Worm (Caenorhabditis elegans) whole organism, L4 larva: ENCODE results near the gene F40F11.3.

Source experiments
- aha-1 ChIP-seq: fragments of 150-350 bp; peaks from one replicate; lab custom pipeline; 2014; ENCODE audit warnings: missing biosample characterization, missing genetic modification characterization
- ceh-82 ChIP-seq: sonication (generic microtip); optimal IDR thresholded peaks from 2 replicates; lab custom pipeline; 2017; ENCODE audit warnings: missing biosample characterization, missing genetic modification characterization
- fos-1 ChIP-seq: fragments of 150-350 bp; optimal IDR thresholded peaks from 2 replicates; lab custom pipeline; 2014; ENCODE audit warnings: missing biosample characterization, missing genetic modification characterization
- lin-29 ChIP-seq: fragments of 200-800 bp; sonication (Bioruptor generic); IDR thresholded peaks from 2 replicates; pipeline ENCODE4 v1.3.6; 2022; ENCODE audit warnings: missing genetic modification reagents, missing genetic modification characterization, missing compliant biosample characterization
- nhr-28 ChIP-seq: fragments of 150-350 bp; optimal IDR thresholded peaks from 2 replicates; lab custom pipeline; 2014; ENCODE audit warnings: missing biosample characterization, missing genetic modification characterization
- nhr-76 ChIP-seq: fragments of 150-350 bp; optimal IDR thresholded peaks from 2 replicates; lab custom pipeline; 2014; ENCODE audit warnings: missing biosample characterization, missing genetic modification characterization
- snpc-4 ChIP-seq: fragments of 150-350 bp; optimal IDR thresholded peaks from 2 replicates; lab custom pipeline; 2014; ENCODE audit warnings: missing biosample characterization, missing genetic modification characterization

DNA sequence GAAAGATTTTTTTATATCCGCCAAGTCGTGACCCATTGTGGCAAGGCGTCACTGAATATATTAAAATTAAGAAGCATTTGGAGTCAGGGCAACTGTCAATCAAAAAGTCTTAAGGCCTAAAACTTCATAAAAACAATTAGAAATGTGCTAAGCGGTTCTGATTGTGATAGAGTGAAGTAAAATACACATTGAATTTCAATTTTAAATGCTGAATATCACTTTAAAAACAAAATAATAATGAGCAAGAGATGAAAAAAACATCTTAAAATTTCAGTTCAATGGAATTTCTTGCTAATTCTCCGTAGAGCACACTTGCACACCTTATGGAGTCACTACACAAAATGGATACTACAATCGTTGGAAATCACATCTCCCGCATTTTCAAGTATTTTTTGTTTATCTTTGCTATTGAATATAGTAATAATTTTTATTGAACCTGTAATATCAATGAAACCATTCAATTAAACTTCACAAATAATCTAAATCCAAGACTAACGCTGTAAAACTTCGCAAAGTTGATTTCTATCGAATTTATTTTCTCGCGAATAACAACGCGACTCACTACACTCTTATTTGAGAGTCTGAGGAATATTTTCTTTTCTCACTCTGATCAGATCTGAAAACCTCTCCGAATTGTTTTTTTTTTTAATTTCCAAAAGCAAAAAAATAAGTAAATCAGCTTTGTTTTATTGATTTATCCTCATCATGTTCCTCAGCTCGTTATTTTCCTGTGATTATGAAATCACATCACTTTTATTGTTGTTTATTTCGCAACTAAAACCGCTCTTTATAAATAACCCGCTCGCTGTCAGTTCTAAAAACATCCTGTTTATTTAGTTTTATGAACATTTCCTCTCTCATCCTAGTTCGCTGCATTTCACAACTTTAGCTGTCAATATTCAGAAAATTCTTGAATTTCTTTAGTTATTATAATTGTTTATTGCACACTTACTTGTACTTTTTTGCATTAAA lies 41.9 kb upstream of the F40F11.3 start, which contains the start of gene mars-1:
- peak; percentile 41 for TF ChIP-seq nhr-28 (tag; lab: Kevin White, UChicago)
- no peak for TF ChIP-seq ceh-82 (tag; lab: Kevin White, UChicago)
- no peak for TF ChIP-seq fos-1 (tag; lab: Kevin White, UChicago)
- TF ChIP-seq nhr-76 (tag; lab: Kevin White, UChicago): no peak
- TF ChIP-seq aha-1 (tag; lab: Kevin White, UChicago): no peak
- TF ChIP-seq lin-29 (GFP tag; lab: Robert Waterston, UW): no peak
- no peak for TF ChIP-seq snpc-4 (tag; lab: Kevin White, UChicago)
